Fruit fly (Drosophila melanogaster) whole organism, embryonic: ENCODE measurements around the gene capu.

Source experiments
- Aef1 ChIP-seq: fragments of 200-800 bp; sonication (Bioruptor generic); IDR thresholded peaks from 3 replicates; pipeline ENCODE4 v1.3.6; 2022; ENCODE audit warnings: missing biosample characterization, missing genetic modification characterization
- Blimp-1 ChIP-seq: fragments of 200-800 bp; sonication (Bioruptor generic); optimal IDR thresholded peaks from 3 replicates; lab custom pipeline; 2018; ENCODE audit warnings: missing biosample characterization, missing genetic modification characterization, mild to moderate bottlenecking, moderate library complexity, missing genetic modification reagents
- CG10209 ChIP-seq: fragments of 200-800 bp; sonication (Bioruptor generic); optimal IDR thresholded peaks from 3 replicates; lab custom pipeline; 2017; ENCODE audit warnings: missing biosample characterization, mild to moderate bottlenecking, missing genetic modification characterization, missing genetic modification reagents
- CG11398 ChIP-seq: fragments of 200-800 bp; sonication (Bioruptor generic); optimal IDR thresholded peaks from 2 replicates; lab custom pipeline; 2016; ENCODE audit warnings: missing biosample characterization, missing genetic modification characterization
- CG11696 ChIP-seq: fragments of 200-800 bp; sonication (Bioruptor generic); IDR thresholded peaks from 2 replicates; pipeline ENCODE4 v1.3.6; 2022; ENCODE audit warnings: missing biosample characterization, missing genetic modification characterization
- CG12219 ChIP-seq: fragments of 200-800 bp; sonication (Bioruptor generic); optimal IDR thresholded peaks from 3 replicates; lab custom pipeline; 2018; ENCODE audit warnings: missing biosample characterization, mild to moderate bottlenecking, missing genetic modification characterization
- CG13424 ChIP-seq: fragments of 200-800 bp; sonication (Bioruptor generic); optimal IDR thresholded peaks from 2 replicates; lab custom pipeline; 2019; ENCODE audit warnings: missing biosample characterization, mild to moderate bottlenecking, missing genetic modification characterization, moderate library complexity
- CG14710 ChIP-seq: fragments of 200-800 bp; sonication (Bioruptor generic); optimal IDR thresholded peaks from 3 replicates; lab custom pipeline; 2019; ENCODE audit warnings: missing biosample characterization, mild to moderate bottlenecking, missing genetic modification characterization, moderate library complexity
- CG15601 ChIP-seq: fragments of 200-800 bp; sonication (Bioruptor generic); optimal IDR thresholded peaks from 3 replicates; lab custom pipeline; 2019; ENCODE audit warnings: missing biosample characterization, mild to moderate bottlenecking, missing genetic modification characterization, moderate library complexity
- CG15696 ChIP-seq: fragments of 200-800 bp; sonication (Bioruptor generic); optimal IDR thresholded peaks from 2 replicates; lab custom pipeline; 2019; ENCODE audit warnings: missing biosample characterization, mild to moderate bottlenecking, missing genetic modification characterization, moderate library complexity
- CG1602 ChIP-seq: fragments of 200-800 bp; sonication (Bioruptor generic); optimal IDR thresholded peaks from 3 replicates; lab custom pipeline; 2016; ENCODE audit warnings: missing biosample characterization, missing genetic modification characterization
- CG17802 ChIP-seq: fragments of 200-800 bp; sonication (Bioruptor generic); optimal IDR thresholded peaks from 2 replicates; lab custom pipeline; 2018; ENCODE audit warnings: missing biosample characterization, mild to moderate bottlenecking, missing genetic modification characterization, moderate library complexity
- CG33213 ChIP-seq: fragments of 200-800 bp; sonication (Bioruptor generic); optimal IDR thresholded peaks from 3 replicates; lab custom pipeline; 2016; ENCODE audit warnings: missing biosample characterization, missing genetic modification characterization
- CG34224 ChIP-seq: fragments of 200-800 bp; sonication (Bioruptor generic); IDR thresholded peaks from 3 replicates; pipeline ENCODE4 v1.3.6; 2022; ENCODE audit warnings: missing biosample characterization, missing genetic modification characterization; ENCODE audit not compliant: partially characterized antibody
- CG4282 ChIP-seq: fragments of 200-800 bp; sonication (Bioruptor generic); optimal IDR thresholded peaks from 2 replicates; lab custom pipeline; 2016; ENCODE audit warnings: missing biosample characterization, missing genetic modification characterization
- CG6272 ChIP-seq: fragments of 200-800 bp; sonication (Bioruptor generic); IDR thresholded peaks from 2 replicates; pipeline ENCODE4 v1.3.6; 2022; ENCODE audit warnings: missing biosample characterization, missing genetic modification characterization
- CG6689 ChIP-seq: fragments of 200-800 bp; sonication (Bioruptor generic); IDR thresholded peaks from 2 replicates; pipeline ENCODE4 v1.3.6; 2022; ENCODE audit warnings: missing biosample characterization, missing genetic modification characterization
- CG6854 ChIP-seq: fragments of 200-800 bp; sonication (Bioruptor generic); optimal IDR thresholded peaks from 3 replicates; lab custom pipeline; 2017; ENCODE audit warnings: missing biosample characterization, mild to moderate bottlenecking, missing genetic modification characterization
- CG7372 ChIP-seq: fragments of 200-800 bp; sonication (Bioruptor generic); IDR thresholded peaks from 2 replicates; pipeline ENCODE4 v1.3.6; 2022; ENCODE audit warnings: missing biosample characterization, missing genetic modification characterization
- CG7963 ChIP-seq: fragments of 200-800 bp; sonication (Bioruptor generic); IDR thresholded peaks from 3 replicates; pipeline ENCODE4 v1.3.6; 2022; ENCODE audit warnings: missing biosample characterization, missing genetic modification characterization; ENCODE audit not compliant: partially characterized antibody
- CG8388 ChIP-seq: fragments of 200-800 bp; sonication (Bioruptor generic); optimal IDR thresholded peaks from 2 replicates; lab custom pipeline; 2019; ENCODE audit warnings: missing biosample characterization, mild to moderate bottlenecking, missing genetic modification characterization, moderate library complexity
- CkIIα-i1 ChIP-seq: fragments of 200-800 bp; sonication (Bioruptor generic); IDR thresholded peaks from 2 replicates; pipeline ENCODE4 v1.3.6; 2022; ENCODE audit warnings: missing biosample characterization, missing genetic modification characterization
- Drgx ChIP-seq: fragments of 200-800 bp; sonication (Bioruptor generic); IDR thresholded peaks from 2 replicates; pipeline ENCODE4 v1.3.6; 2022; ENCODE audit warnings: missing biosample characterization, missing genetic modification characterization
- HmgD ChIP-seq: fragments of 200-800 bp; sonication (Bioruptor generic); optimal IDR thresholded peaks from 3 replicates; lab custom pipeline; 2016; ENCODE audit warnings: missing biosample characterization, missing genetic modification characterization
- Hr78 ChIP-seq, 2 experiments: fragments of 200-800 bp in 1 of 2; fragments of >200 bp in 1 of 2; sonication (Bioruptor generic) in 1 of 2; optimal IDR thresholded peaks; 2 replicates each; lab custom pipeline; 2017 to 2019; ENCODE audit warnings: missing biosample characterization in 2 of 2, missing genetic modification characterization in 2 of 2, mild to moderate bottlenecking in 1 of 2, moderate library complexity in 1 of 2
- NFAT ChIP-seq: fragments of 200-800 bp; sonication (Bioruptor generic); IDR thresholded peaks from 2 replicates; pipeline ENCODE4 v1.3.6; 2022; ENCODE audit warnings: missing biosample characterization, missing genetic modification characterization
- NfI ChIP-seq: fragments of 200-800 bp; sonication (Bioruptor generic); optimal IDR thresholded peaks from 3 replicates; lab custom pipeline; 2018; ENCODE audit warnings: missing biosample characterization, mild to moderate bottlenecking, missing genetic modification characterization, moderate library complexity
- al ChIP-seq: fragments of 200-800 bp; sonication (Bioruptor generic); IDR thresholded peaks from 2 replicates; pipeline ENCODE4 v1.3.6; 2022; ENCODE audit warnings: missing biosample characterization, missing genetic modification characterization
- az2 ChIP-seq: fragments of 200-800 bp; sonication (Bioruptor generic); optimal IDR thresholded peaks from 3 replicates; lab custom pipeline; 2016; ENCODE audit warnings: missing biosample characterization, missing genetic modification characterization
- corto ChIP-seq: fragments of 200-800 bp; sonication (Bioruptor generic); optimal IDR thresholded peaks from 2 replicates; lab custom pipeline; 2016; ENCODE audit warnings: missing biosample characterization, mild to moderate bottlenecking, missing genetic modification characterization, moderate library complexity
- ems ChIP-seq: fragments of 200-800 bp; sonication (Bioruptor generic); optimal IDR thresholded peaks from 3 replicates; lab custom pipeline; 2016; ENCODE audit warnings: missing biosample characterization, missing genetic modification characterization
- fd96Cb ChIP-seq: fragments of 200-800 bp; sonication (Bioruptor generic); optimal IDR thresholded peaks from 2 replicates; lab custom pipeline; 2018; ENCODE audit warnings: missing biosample characterization, mild to moderate bottlenecking, missing genetic modification characterization, moderate library complexity
- fu2 ChIP-seq: fragments of 200-800 bp; sonication (Bioruptor generic); optimal IDR thresholded peaks from 2 replicates; lab custom pipeline; 2016; ENCODE audit warnings: missing biosample characterization, missing genetic modification characterization
- gro ChIP-seq: fragments of 200-800 bp; sonication (Bioruptor generic); optimal IDR thresholded peaks from 2 replicates; lab custom pipeline; 2016; ENCODE audit warnings: missing biosample characterization, missing genetic modification characterization
- gsb ChIP-seq: fragments of 200-800 bp; sonication (Bioruptor generic); IDR thresholded peaks from 2 replicates; pipeline ENCODE4 v1.3.6; 2022; ENCODE audit warnings: missing biosample characterization, missing genetic modification characterization
- hbn ChIP-seq: fragments of 200-800 bp; sonication (Bioruptor generic); IDR thresholded peaks from 2 replicates; pipeline ENCODE4 v1.3.6; 2022; ENCODE audit warnings: missing biosample characterization, missing genetic modification characterization; ENCODE audit not compliant: partially characterized antibody
- lola ChIP-seq, 3 experiments: fragments of >200 bp in 2 of 3; fragments of 200-800 bp in 1 of 3; sonication (Bioruptor generic) in 1 of 3; optimal IDR thresholded peaks; 2 replicates each; lab custom pipeline; 2017 to 2019; ENCODE audit warnings: missing biosample characterization in 3 of 3, missing genetic modification characterization in 3 of 3, mild to moderate bottlenecking in 1 of 3, moderate library complexity in 1 of 3
- nmo ChIP-seq: fragments of 200-800 bp; sonication (Bioruptor generic); optimal IDR thresholded peaks from 2 replicates; lab custom pipeline; 2018; ENCODE audit warnings: missing biosample characterization, mild to moderate bottlenecking, missing genetic modification characterization, moderate library complexity
- pnt ChIP-seq: fragments of 200-800 bp; sonication (Bioruptor generic); optimal IDR thresholded peaks from 3 replicates; lab custom pipeline; 2016; ENCODE audit warnings: missing biosample characterization, missing genetic modification characterization
- pum ChIP-seq: fragments of 200-800 bp; sonication (Bioruptor generic); optimal IDR thresholded peaks from 2 replicates; lab custom pipeline; 2016; ENCODE audit warnings: missing biosample characterization, missing genetic modification characterization
- salm ChIP-seq: fragments of 200-800 bp; sonication (Bioruptor generic); optimal IDR thresholded peaks from 2 replicates; lab custom pipeline; 2018; ENCODE audit warnings: missing biosample characterization, mild to moderate bottlenecking, missing genetic modification characterization
- sc ChIP-seq, 3 experiments: fragments of >200 bp in 2 of 3; fragments of 200-800 bp in 1 of 3; sonication (Bioruptor generic) in 1 of 3; optimal IDR thresholded peaks; 2 replicates in 2 of 3; 3 replicates in 1 of 3; lab custom pipeline; 2017; ENCODE audit warnings: mild to moderate bottlenecking in 1 of 3, missing biosample characterization in 1 of 3, missing genetic modification characterization in 1 of 3, missing genetic modification reagents in 1 of 3
- scrt ChIP-seq: fragments of 200-800 bp; sonication (Bioruptor generic); optimal IDR thresholded peaks from 2 replicates; lab custom pipeline; 2018; ENCODE audit warnings: missing biosample characterization, mild to moderate bottlenecking, missing genetic modification characterization, moderate library complexity
- sr ChIP-seq: fragments of 200-800 bp; sonication (Bioruptor generic); IDR thresholded peaks from 3 replicates; pipeline ENCODE4 v1.3.6; 2022; ENCODE audit warnings: missing biosample characterization, missing genetic modification characterization
- stwl ChIP-seq: fragments of 200-800 bp; sonication (Bioruptor generic); optimal IDR thresholded peaks from 3 replicates; lab custom pipeline; 2018; ENCODE audit warnings: missing biosample characterization, mild to moderate bottlenecking, missing genetic modification characterization, moderate library complexity
- tna ChIP-seq: fragments of 200-800 bp; sonication (Bioruptor generic); IDR thresholded peaks from 2 replicates; pipeline ENCODE4 v1.3.6; 2022; ENCODE audit warnings: missing biosample characterization, missing genetic modification characterization; ENCODE audit not compliant: partially characterized antibody
- trh ChIP-seq: fragments of 200-800 bp; sonication (Bioruptor generic); optimal IDR thresholded peaks from 2 replicates; lab custom pipeline; 2016; ENCODE audit warnings: missing biosample characterization, missing genetic modification characterization
- unc-4 ChIP-seq: fragments of 200-800 bp; sonication (Bioruptor generic); IDR thresholded peaks from 2 replicates; pipeline ENCODE4 v1.3.6; 2022; ENCODE audit warnings: missing biosample characterization, missing genetic modification characterization; ENCODE audit not compliant: partially characterized antibody
- vnd ChIP-seq: fragments of 200-800 bp; sonication (Bioruptor generic); IDR thresholded peaks from 3 replicates; pipeline ENCODE4 v1.3.6; 2022; ENCODE audit warnings: missing biosample characterization, missing genetic modification characterization; ENCODE audit not compliant: partially characterized antibody
- zfh1 ChIP-seq: fragments of 200-800 bp; sonication (Bioruptor generic); IDR thresholded peaks from 3 replicates; pipeline ENCODE4 v1.3.6; 2022; ENCODE audit warnings: missing biosample characterization, missing genetic modification characterization

capu gene

DNA sequence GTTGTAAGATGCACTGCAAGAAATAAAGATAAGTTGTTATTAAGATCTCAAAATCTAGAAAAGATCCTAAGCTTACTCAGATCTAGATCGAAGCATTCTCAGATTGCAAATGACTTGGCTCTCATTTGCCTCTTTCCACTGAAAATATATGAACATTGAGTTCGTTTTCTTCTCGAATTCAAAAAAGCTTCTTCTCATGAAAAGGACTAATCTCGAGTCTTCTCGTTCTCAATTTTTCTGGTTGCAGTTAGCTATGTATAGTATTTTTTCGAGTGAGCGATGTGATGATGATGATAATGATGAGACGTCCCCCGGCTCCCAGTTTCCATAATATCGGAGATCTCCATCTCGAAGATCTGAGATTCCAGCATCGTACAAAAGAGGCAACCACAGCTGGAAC, 46.3 kb downstream of the capu start (continued):
- no peak for TF ChIP-seq CG4282 (GFP tag; lab: Kevin White, UChicago)
- TF ChIP-seq sc (optimal IDR thresholded peaks at IDR 0.05; lab: Kevin White, UChicago), result no peak
- peak; percentile 47 for TF ChIP-seq sc (GFP tag; optimal IDR thresholded peaks at IDR 0.05; lab: Kevin White, UChicago)
- no peak for TF ChIP-seq gro (GFP tag; lab: Kevin White, UChicago)
- TF ChIP-seq CG14710 (tag; lab: Kevin White, UChicago), result peak; percentile 64
- peak in 1 of 3 experiments; percentile 76 for TF ChIP-seq lola (GFP tag; optimal IDR thresholded peaks at IDR 0.05; lab: Kevin White, UChicago)
- TF ChIP-seq gsb (GFP tag; lab: Robert Waterston, UW), result no peak
- TF ChIP-seq CG7372, result no peak
- no peak for TF ChIP-seq ems (GFP tag; lab: Kevin White, UChicago)
- no peak for TF ChIP-seq vnd
- TF ChIP-seq CG12219 (GFP tag; lab: Kevin White, UChicago), result no peak
- TF ChIP-seq CG11696 (GFP tag; lab: Robert Waterston, UW), result no peak
- no peak for TF ChIP-seq HmgD (GFP tag; lab: Kevin White, UChicago)
- no peak for TF ChIP-seq fu2
- peak; percentile 67 for TF ChIP-seq Blimp-1 (GFP tag; lab: Kevin White, UChicago)
- peak; percentile 14 for TF ChIP-seq CG33213 (GFP tag; lab: Kevin White, UChicago)
- no peak for TF ChIP-seq NFAT (GFP tag; lab: Robert Waterston, UW)
- peak; percentile 33 for TF ChIP-seq pnt (GFP tag; lab: Kevin White, UChicago)
- TF ChIP-seq CG7963 (GFP tag; lab: Robert Waterston, UW), result no peak
- peak; percentile 39 for TF ChIP-seq az2 (GFP tag; lab: Kevin White, UChicago)
- TF ChIP-seq unc-4 (GFP tag; lab: Robert Waterston, UW), result no peak
- TF ChIP-seq CG10209 (GFP tag; lab: Kevin White, UChicago), result peak; percentile 32
- TF ChIP-seq sr, result no peak
- TF ChIP-seq CG8388, result peak; percentile 63
- no peak for TF ChIP-seq hbn (GFP tag; lab: Robert Waterston, UW)
- peak; percentile 58 for TF ChIP-seq CG15601 (tag; lab: Kevin White, UChicago)
- no peak for TF ChIP-seq trh
- TF ChIP-seq pum, result peak; percentile 12
- peak; percentile 58 for TF ChIP-seq CG6689 (GFP tag; lab: Robert Waterston, UW)
- peak; percentile 45 for TF ChIP-seq CG15696 (tag; lab: Kevin White, UChicago)
- no peak for TF ChIP-seq CkIIα-i1 (GFP tag; lab: Robert Waterston, UW)
- TF ChIP-seq salm (tag; lab: Kevin White, UChicago), result no peak
- TF ChIP-seq corto (GFP tag; lab: Kevin White, UChicago), result no peak
- TF ChIP-seq nmo (GFP tag; lab: Kevin White, UChicago), result peak; percentile 71
- TF ChIP-seq CG1602 (GFP tag; lab: Kevin White, UChicago), result peak; percentile 5
- peak; percentile 57 for TF ChIP-seq CG13424
- TF ChIP-seq scrt (GFP tag; lab: Kevin White, UChicago), result no peak
- TF ChIP-seq al (GFP tag; lab: Robert Waterston, UW), result no peak
- TF ChIP-seq stwl, result peak; percentile 3
- no peak for TF ChIP-seq CG17802 (tag; lab: Kevin White, UChicago)
- TF ChIP-seq Drgx (GFP tag; lab: Robert Waterston, UW), result no peak
- TF ChIP-seq CG34224 (GFP tag; lab: Robert Waterston, UW), result no peak
- TF ChIP-seq Hr78 (GFP tag; optimal IDR thresholded peaks at IDR 0.05; lab: Kevin White, UChicago), result no peak
- no peak for TF ChIP-seq CG6272 (GFP tag; lab: Robert Waterston, UW)
- TF ChIP-seq zfh1 (GFP tag; lab: Robert Waterston, UW), result peak; percentile 72
- peak; percentile 50 for TF ChIP-seq fd96Cb (tag; lab: Kevin White, UChicago)
- peak; percentile 15 for TF ChIP-seq NfI
- TF ChIP-seq tna, result no peak
- peak; percentile 39 for TF ChIP-seq CG11398 (GFP tag; lab: Kevin White, UChicago)
- no peak for TF ChIP-seq CG6854 (GFP tag; lab: Kevin White, UChicago)
- no peak for TF ChIP-seq Aef1 (GFP tag; lab: Robert Waterston, UW)
